Worm (Caenorhabditis elegans): ENCODE measurements around the gene gst-19.

Gene gst-19

ce11 chrII:13632238-13632637 lies 5.3 kb upstream of the gst-19 start, which contains the start of gene tag-10:
TSS of gene tag-10 (plus strand) at chrII:13632584.
- TF ChIP-seq B0035.1 (tag; optimal IDR thresholded peaks at IDR 0.05), result no peak
- no peak for TF ChIP-seq ama-1 (optimal IDR thresholded peaks at IDR 0.05)
- no peak for TF ChIP-seq ama-1 (GFP tag; optimal IDR thresholded peaks at IDR 0.05)
- TF ChIP-seq Y56A3A.18 (GFP tag; IDR thresholded peaks at IDR 0.05), result no peak
- TF ChIP-seq pha-4 (tag; optimal IDR thresholded peaks at IDR 0.05), result no peak
- TF ChIP-seq nfya-1 (tag; optimal IDR thresholded peaks at IDR 0.05; ENCODE audit: borderline replicate concordance, insufficient read depth), result no peak
- no peak for TF ChIP-seq akir-1 (GFP tag; optimal IDR thresholded peaks at IDR 0.05)
- TF ChIP-seq tbp1 (GFP tag; optimal IDR thresholded peaks at IDR 0.05), result no peak
- TF ChIP-seq attf-5 (GFP tag; optimal IDR thresholded peaks at IDR 0.05), result no peak
- no peak for TF ChIP-seq fkh-3 (tag; optimal IDR thresholded peaks at IDR 0.05)
- TF ChIP-seq bed-1 (GFP tag; IDR thresholded peaks at IDR 0.05), result no peak
- no peak for TF ChIP-seq tbx-9 (tag; optimal IDR thresholded peaks at IDR 0.05; ENCODE audit: borderline replicate concordance)

DNA sequence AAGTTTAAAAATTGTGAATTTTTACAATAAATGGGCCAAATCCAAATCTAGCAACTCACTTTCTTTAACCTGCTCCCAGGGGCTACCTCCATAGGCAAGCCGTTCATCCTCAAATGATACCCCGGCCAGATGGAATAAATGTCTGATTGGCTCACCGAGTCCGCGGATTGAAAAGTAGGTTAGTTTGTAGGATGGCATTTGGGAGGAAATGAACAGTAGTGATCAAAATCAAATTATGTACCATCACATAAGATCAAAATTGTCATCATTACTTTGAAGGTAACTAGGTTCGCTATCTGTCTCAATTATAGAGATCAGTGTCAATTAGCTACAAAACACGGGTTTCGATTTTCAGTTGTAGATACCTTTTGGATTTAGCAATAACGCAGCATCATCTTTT lies 3.7 kb upstream of the gst-19 start, which contains the start of the genes gst-17 and gst-18:
Gene gst-17 (minus strand): TSS at position 101 of the 400 bp plus-strand sequence.
Gene gst-18 (minus strand): TSS at position 198 of the 400 bp plus-strand sequence.
- no peak for TF ChIP-seq tbx-9 (tag; optimal IDR thresholded peaks at IDR 0.05; ENCODE audit: borderline replicate concordance)
- no peak for TF ChIP-seq F22D6.2 (tag; optimal IDR thresholded peaks at IDR 0.05)
- no peak for TF ChIP-seq nhr-80 (tag; optimal IDR thresholded peaks at IDR 0.05)
- TF ChIP-seq nhr-90 (tag; optimal IDR thresholded peaks at IDR 0.05), result no peak
- no peak for TF ChIP-seq madf-8 (GFP tag; conservative IDR thresholded peaks at IDR 0.05)
- no peak for TF ChIP-seq sdz-38 (tag; optimal IDR thresholded peaks at IDR 0.05)

DNA sequence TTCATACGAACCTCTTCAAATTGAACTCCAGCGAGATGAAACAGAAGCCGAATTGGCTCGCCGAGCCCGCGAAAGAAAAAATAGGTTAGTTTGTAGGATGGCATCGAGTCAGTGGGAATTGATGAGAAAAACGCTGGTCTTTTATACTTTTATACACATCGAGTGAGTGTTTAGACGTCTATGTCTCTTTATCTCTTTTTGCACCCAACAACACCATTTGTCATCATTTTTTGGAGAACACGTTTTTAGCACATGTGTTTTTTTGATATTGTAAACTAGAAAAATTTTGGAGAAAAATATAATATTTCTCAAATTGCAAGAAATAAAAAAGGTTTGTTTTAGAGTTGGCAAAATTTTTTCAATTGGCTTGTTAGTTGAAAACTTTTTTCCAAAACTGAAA lies 2.6 kb downstream of the gst-19 start, which contains the start of gene gst-16:
Gene gst-16 (minus strand): TSS at position 111 of the 400 bp plus-strand sequence.
- TF ChIP-seq ceh-58 (GFP tag; IDR thresholded peaks at IDR 0.05), result no peak
- TF ChIP-seq nfya-1 (tag; optimal IDR thresholded peaks at IDR 0.05; ENCODE audit: borderline replicate concordance, insufficient read depth), result no peak
- TF ChIP-seq him-1 (tag; optimal IDR thresholded peaks at IDR 0.05), result no peak
- TF ChIP-seq fkh-3 (tag; optimal IDR thresholded peaks at IDR 0.05), result no peak
- TF ChIP-seq lin-26 (GFP tag; IDR thresholded peaks at IDR 0.05), result no peak
- no peak for TF ChIP-seq K11D2.4 (GFP tag; IDR thresholded peaks at IDR 0.05)
- no peak for TF ChIP-seq unc-130 (GFP tag; optimal IDR thresholded peaks at IDR 0.05)
- no peak for TF ChIP-seq F55B11.4 (tag; optimal IDR thresholded peaks at IDR 0.05; ENCODE audit: borderline replicate concordance, insufficient read depth)
- no peak for TF ChIP-seq bed-2 (GFP tag; IDR thresholded peaks at IDR 0.05)
- TF ChIP-seq chd-7 (tag; optimal IDR thresholded peaks at IDR 0.05), result no peak

DNA sequence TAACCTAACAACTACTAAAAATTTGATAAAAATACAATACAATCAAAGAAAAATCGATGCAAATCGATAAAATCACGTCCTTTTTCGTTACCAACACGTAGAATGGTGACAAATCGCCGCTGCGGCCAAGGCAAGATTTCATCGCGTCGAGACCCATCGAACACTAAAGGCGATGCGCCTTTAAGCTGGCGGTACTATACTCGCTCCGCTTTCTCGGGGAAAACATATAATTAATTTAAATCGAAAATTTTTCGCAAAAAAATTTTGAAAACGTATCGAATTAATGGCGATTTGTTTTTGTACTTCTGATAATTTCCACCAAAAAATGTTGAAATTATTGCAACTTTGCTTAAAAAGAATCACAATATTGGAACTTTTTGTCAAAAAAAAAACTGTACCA lies 4.8 kb downstream of the gst-19 start:
- TF ChIP-seq madf-6 (GFP tag; IDR thresholded peaks at IDR 0.05) (peak; percentile 67), madf-8 (GFP tag; conservative IDR thresholded peaks at IDR 0.05) (0 out of 2 replicates have a peak, but pooled peaks have one; percentile 13), F33H1.4 (GFP tag; IDR thresholded peaks at IDR 0.05) (peak; percentile 71)

DNA sequence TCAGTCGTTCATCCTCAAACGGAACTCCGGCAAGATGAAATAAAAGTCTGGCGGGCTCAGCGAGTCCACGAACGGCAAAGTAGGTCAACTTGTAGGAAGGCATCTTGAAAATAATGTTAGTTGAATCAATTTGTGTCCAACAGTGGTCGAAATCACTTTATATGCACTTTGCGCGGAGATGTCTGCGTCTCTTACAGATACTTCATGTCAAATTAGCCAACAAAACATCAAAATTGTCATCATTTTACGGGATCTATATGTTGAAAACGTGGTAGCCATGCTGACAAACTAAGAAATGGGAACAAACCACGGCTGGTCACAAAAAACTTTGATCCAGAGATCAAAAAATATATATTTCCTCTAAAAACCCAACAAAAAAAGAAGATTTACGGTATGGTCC lies 9.1 kb downstream of the gst-19 start, which contains the start of gene gst-12:
Gene gst-12 (minus strand): TSS at position 254 of the 400 bp plus-strand sequence.
- TF ChIP-seq F23B12.7 (tag; optimal IDR thresholded peaks at IDR 0.05; ENCODE audit: insufficient read depth) (no peak), Y67H2A.10 (GFP tag; conservative IDR thresholded peaks at IDR 0.05) (no peak)

- TF ChIP-seq F37B4.10 (GFP tag; IDR thresholded peaks at IDR 0.05), result no peak
- no peak for TF ChIP-seq F39B2.1 (GFP tag; IDR thresholded peaks at IDR 0.05)
- TF ChIP-seq egl-18 (GFP tag; IDR thresholded peaks at IDR 0.05), result no peak
- TF ChIP-seq F55B11.4 (tag; optimal IDR thresholded peaks at IDR 0.05; ENCODE audit: borderline replicate concordance, insufficient read depth), result no peak
- no peak for TF ChIP-seq hsf-1 (GFP tag; IDR thresholded peaks at IDR 0.05)
- no peak for TF ChIP-seq zim-3 (tag; optimal IDR thresholded peaks at IDR 0.05)
- no peak for TF ChIP-seq K12H6.12 (tag; optimal IDR thresholded peaks at IDR 0.05)
- no peak for TF ChIP-seq F49E8.2 (tag; optimal IDR thresholded peaks at IDR 0.05; ENCODE audit: insufficient read depth)
These were observed 10.9 kb downstream of the gst-19 start, which contains the start of gene gst-14 for ce11 chrII:13616000-13616399. TSS of gene gst-14 (minus strand) at chrII:13616100.

Data from whole organism, young adult.